Fruit fly (Drosophila melanogaster): ENCODE measurements around the gene spn-D.

spn-D gene

DNA sequence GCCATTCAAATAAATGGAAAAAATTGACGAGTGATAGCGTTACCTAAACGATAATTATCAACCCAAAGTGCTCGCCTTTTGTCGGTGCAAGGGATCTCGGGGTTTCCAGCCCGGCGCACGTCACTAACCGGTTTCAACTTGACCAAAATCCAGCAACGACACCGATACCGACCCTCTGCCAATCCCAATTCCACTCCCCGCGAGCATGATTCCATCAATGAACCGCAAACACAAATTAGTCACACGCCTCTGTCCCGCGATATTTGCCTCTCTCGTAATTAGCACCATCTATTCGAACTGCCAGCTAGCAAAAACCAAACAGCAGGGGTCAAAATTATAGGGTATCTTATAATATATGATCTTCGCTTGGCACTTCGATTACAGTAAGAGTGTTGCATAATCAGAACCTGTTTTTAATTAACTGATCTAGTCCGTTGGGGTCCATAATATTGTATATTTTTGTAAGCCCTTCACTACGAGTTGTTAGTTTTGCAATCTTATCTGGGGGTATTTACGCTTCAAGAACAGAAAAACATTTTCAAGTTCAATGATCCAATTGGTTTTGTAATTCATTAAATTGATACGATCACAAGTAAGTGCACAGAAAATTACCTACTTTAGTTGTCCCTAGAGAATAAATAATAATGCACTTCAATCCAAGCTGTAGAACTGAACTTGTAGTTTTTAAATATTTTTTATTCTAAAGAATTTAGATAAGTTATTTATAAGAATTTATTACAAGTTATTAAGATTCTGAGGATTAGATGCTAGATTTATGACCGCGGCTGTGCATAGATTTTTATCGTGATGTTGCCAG is 12.2 kb upstream of the spn-D start (continued):
- no peak for TF ChIP-seq cad (GFP tag; optimal IDR thresholded peaks at IDR 0.05)
- TF ChIP-seq corto (GFP tag; optimal IDR thresholded peaks at IDR 0.05), result no peak
- TF ChIP-seq Hr3 (GFP tag; optimal IDR thresholded peaks at IDR 0.05), result peak; percentile 43
- TF ChIP-seq CG17361 (GFP tag; IDR thresholded peaks at IDR 0.05), result peak; percentile 81
- no peak for TF ChIP-seq croc (GFP tag; conservative IDR thresholded peaks at IDR 0.05)
- no peak for TF ChIP-seq Antp (GFP tag; optimal IDR thresholded peaks at IDR 0.05)
- peak; percentile 22 for TF ChIP-seq trem (tag; optimal IDR thresholded peaks at IDR 0.05)
- peak; percentile 46 for TF ChIP-seq Fer1 (GFP tag; optimal IDR thresholded peaks at IDR 0.05)
- TF ChIP-seq ssp (GFP tag; IDR thresholded peaks at IDR 0.05), result no peak
- TF ChIP-seq Rfx (GFP tag; IDR thresholded peaks at IDR 0.05), result peak; percentile 38
- TF ChIP-seq CG9727 (GFP tag; optimal IDR thresholded peaks at IDR 0.05), result peak; percentile 70
- TF ChIP-seq CG17328 (GFP tag; IDR thresholded peaks at IDR 0.05), result no peak
- no peak for TF ChIP-seq CG6791 (GFP tag; IDR thresholded peaks at IDR 0.05; ENCODE audit: partially characterized antibody)
- TF ChIP-seq Blimp-1 (GFP tag; optimal IDR thresholded peaks at IDR 0.05), result peak; percentile 12
- no peak for TF ChIP-seq crp (GFP tag; optimal IDR thresholded peaks at IDR 0.05)
- no peak for TF ChIP-seq pita (GFP tag; optimal IDR thresholded peaks at IDR 0.05)
- peak; percentile 17 for TF ChIP-seq CG7786 (GFP tag; optimal IDR thresholded peaks at IDR 0.05)
- no peak for TF ChIP-seq CG16863 (GFP tag; optimal IDR thresholded peaks at IDR 0.05)
- no peak for TF ChIP-seq CG11398 (GFP tag; optimal IDR thresholded peaks at IDR 0.05)
- TF ChIP-seq ase (GFP tag; IDR thresholded peaks at IDR 0.05), result no peak
- TF ChIP-seq NC2α (GFP tag; optimal IDR thresholded peaks at IDR 0.05), result no peak
- TF ChIP-seq CG30431 (GFP tag; optimal IDR thresholded peaks at IDR 0.05), result no peak
- no peak for TF ChIP-seq trh (GFP tag; optimal IDR thresholded peaks at IDR 0.05)
- peak; percentile 43 for TF ChIP-seq sug (tag; optimal IDR thresholded peaks at IDR 0.05)
- peak; percentile 55 for TF ChIP-seq D19A (tag; optimal IDR thresholded peaks at IDR 0.05)
- no peak for TF ChIP-seq sc (optimal IDR thresholded peaks at IDR 0.05)
- TF ChIP-seq sc (GFP tag; optimal IDR thresholded peaks at IDR 0.05), result peak; percentile 3
- TF ChIP-seq CG7987 (GFP tag; optimal IDR thresholded peaks at IDR 0.05), result no peak
- TF ChIP-seq ems (GFP tag; optimal IDR thresholded peaks at IDR 0.05), result peak; percentile 8
- TF ChIP-seq NfI (GFP tag; optimal IDR thresholded peaks at IDR 0.05), result peak; percentile 46
- peak; percentile 54 for TF ChIP-seq CG17385 (GFP tag; optimal IDR thresholded peaks at IDR 0.05)
- peak; percentile 21 for TF ChIP-seq CG6854 (GFP tag; optimal IDR thresholded peaks at IDR 0.05)
- TF ChIP-seq Stat92E (GFP tag; optimal IDR thresholded peaks at IDR 0.05), result no peak
- TF ChIP-seq Vsx1 (GFP tag; optimal IDR thresholded peaks at IDR 0.05), result peak; percentile 82
- peak; percentile 15 for TF ChIP-seq Myb (GFP tag; optimal IDR thresholded peaks at IDR 0.05)
- no peak for TF ChIP-seq CG14050 (GFP tag; IDR thresholded peaks at IDR 0.05)
- TF ChIP-seq wor (GFP tag; IDR thresholded peaks at IDR 0.05), result no peak
- peak; percentile 26 for TF ChIP-seq bab2 (GFP tag; optimal IDR thresholded peaks at IDR 0.05)
- TF ChIP-seq CG10267 (tag; optimal IDR thresholded peaks at IDR 0.05), result peak; percentile 28
- TF ChIP-seq pan (optimal IDR thresholded peaks at IDR 0.05), result no peak
- peak in 1 of 2 experiments; percentile 12 for TF ChIP-seq pan (GFP tag; optimal IDR thresholded peaks at IDR 0.05 in 1 of 2, IDR thresholded peaks at IDR 0.05 in 1 of 2)
- no peak for TF ChIP-seq CG16779 (GFP tag; IDR thresholded peaks at IDR 0.05)
- TF ChIP-seq eyg (GFP tag; optimal IDR thresholded peaks at IDR 0.05), result peak; percentile 33
- no peak for TF ChIP-seq wek (GFP tag; optimal IDR thresholded peaks at IDR 0.05)
- TF ChIP-seq NFAT (GFP tag; IDR thresholded peaks at IDR 0.05), result no peak
- peak; percentile 22 for TF ChIP-seq gcm2 (GFP tag; optimal IDR thresholded peaks at IDR 0.05)
- no peak for TF ChIP-seq dimm (GFP tag; IDR thresholded peaks at IDR 0.05)
- TF ChIP-seq Neu2 (GFP tag; optimal IDR thresholded peaks at IDR 0.05; ENCODE audit: borderline replicate concordance), result no peak
- no peak for TF ChIP-seq CG1529 (GFP tag; optimal IDR thresholded peaks at IDR 0.05)
- TF ChIP-seq Scr (GFP tag; IDR thresholded peaks at IDR 0.05; ENCODE audit: partially characterized antibody), result no peak

Data from whole organism, embryonic.